Worm (Caenorhabditis elegans) whole organism, L2 larva: ENCODE results near the gene Y43C5B.3.
A peak's percentile ranks its signal among the peaks of the same experiment; 100 is the strongest.

Experiments
- alr-1 ChIP-seq: fragments of 150-350 bp; optimal IDR thresholded peaks from 2 replicates; lab custom pipeline; 2014; ENCODE audit warnings: missing biosample characterization, missing genetic modification characterization
- elt-1 ChIP-seq: fragments of 150-350 bp; optimal IDR thresholded peaks from 2 replicates; lab custom pipeline; 2014; ENCODE audit warnings: missing biosample characterization, missing genetic modification characterization
- fos-1 ChIP-seq: fragments of 150-350 bp; optimal IDR thresholded peaks from 2 replicates; lab custom pipeline; 2014; ENCODE audit warnings: missing biosample characterization, missing genetic modification characterization
- nhr-77 ChIP-seq: fragments of 150-350 bp; optimal IDR thresholded peaks from 2 replicates; lab custom pipeline; 2014; ENCODE audit warnings: missing biosample characterization, missing genetic modification characterization
- unc-62 ChIP-seq: fragments of 150-350 bp; optimal IDR thresholded peaks from 2 replicates; lab custom pipeline; 2014; ENCODE audit warnings: missing biosample characterization, missing genetic modification reagents, missing genetic modification characterization

DNA sequence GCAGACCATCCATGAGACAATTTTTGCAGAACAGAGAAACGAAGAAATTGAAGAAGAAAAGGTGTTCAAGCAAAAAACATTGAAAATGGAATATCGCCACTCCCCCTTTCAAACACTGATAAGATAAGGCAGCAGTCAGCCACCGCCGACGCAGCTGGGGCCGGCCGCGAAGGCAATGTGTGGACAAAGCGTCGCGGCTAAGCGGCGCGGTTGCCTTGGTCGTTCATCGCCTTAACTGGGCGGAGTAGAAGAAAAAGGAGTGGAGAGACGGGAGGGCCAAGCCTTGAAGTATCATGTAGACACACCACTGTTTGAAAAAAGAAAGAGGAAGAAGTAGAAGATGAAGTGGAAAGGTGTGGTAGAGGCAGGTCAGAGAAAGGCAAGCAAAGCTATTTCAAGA, 19.4 kb upstream of the Y43C5B.3 start:
- TF ChIP-seq alr-1 (tag; lab: Kevin White, UChicago) (no peak), nhr-77 (tag; lab: Kevin White, UChicago) (no peak), elt-1 (no peak), unc-62 (GFP tag; lab: Kevin White, UChicago) (no peak), fos-1 (peak; percentile 68)
